Worm (Caenorhabditis elegans): ENCODE results near the gene ule-3.

DNA sequence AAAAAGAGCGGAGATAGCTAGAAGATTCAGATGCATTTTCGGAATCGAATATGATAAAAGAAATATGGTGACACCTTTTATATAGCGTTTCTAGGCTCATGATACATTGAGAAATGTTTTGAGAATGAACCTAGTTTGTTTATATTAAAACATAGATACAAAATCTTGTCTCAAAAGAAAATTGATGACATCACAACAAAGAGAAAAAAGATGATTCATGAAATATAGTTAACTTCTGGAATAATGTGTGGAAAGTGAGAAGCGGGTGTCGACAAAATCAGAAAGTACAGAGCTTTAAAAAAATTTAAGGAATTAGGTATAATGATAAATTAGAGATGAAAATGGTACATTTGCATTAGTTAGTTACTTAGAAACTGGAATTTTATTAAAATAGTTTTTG is 823 bp upstream of the ule-3 start, which contains the start of gene D1054.10:
- TF ChIP-seq flt-1 (GFP tag; IDR thresholded peaks at IDR 0.05) (no peak), aly-1 (tag; optimal IDR thresholded peaks at IDR 0.05) (no peak), sea-1 (GFP tag; conservative IDR thresholded peaks at IDR 0.05) (no peak), ama-1 (optimal IDR thresholded peaks at IDR 0.05) (no peak), ets-7 (tag; optimal IDR thresholded peaks at IDR 0.05) (no peak), hnd-1 (tag; optimal IDR thresholded peaks at IDR 0.05) (no peak)
